Worm (Caenorhabditis elegans) whole organism, young adult: ENCODE data around the gene W03G1.2.

Source experiments
- athp-1 ChIP-seq: sonication (generic microtip); optimal IDR thresholded peaks from 2 replicates; lab custom pipeline; 2017; ENCODE audit warnings: mild to moderate bottlenecking, missing genetic modification characterization, missing compliant biosample characterization
- dox-1 ChIP-seq: fragments of 200-800 bp; sonication (Bioruptor generic); IDR thresholded peaks from 2 replicates; pipeline ENCODE4 v1.3.6; 2022; ENCODE audit warnings: missing genetic modification reagents, missing genetic modification characterization, missing compliant biosample characterization
- lsy-27 ChIP-seq: sonication (generic microtip); optimal IDR thresholded peaks from 2 replicates; lab custom pipeline; 2017; ENCODE audit warnings: missing genetic modification characterization, mild to moderate bottlenecking, missing compliant biosample characterization, antibody characterized with exemption, missing genotype, borderline replicate concordance; ENCODE audit not compliant: insufficient read depth
- madf-10 ChIP-seq: sonication (generic microtip); optimal IDR thresholded peaks from 2 replicates; lab custom pipeline; 2016; ENCODE audit warnings: mild to moderate bottlenecking, missing genetic modification characterization, missing compliant biosample characterization
- madf-3 ChIP-seq: fragments of 200-800 bp; sonication (Bioruptor generic); IDR thresholded peaks from 2 replicates; pipeline ENCODE4 v1.3.6; 2022; ENCODE audit warnings: missing genetic modification reagents, missing genetic modification characterization, missing compliant biosample characterization
- mcd-1 ChIP-seq: fragments of 200-800 bp; sonication (Bioruptor generic); IDR thresholded peaks from 2 replicates; pipeline ENCODE4 v1.3.6; 2022; ENCODE audit warnings: missing genetic modification reagents, missing genetic modification characterization, missing compliant biosample characterization
- mes-4 ChIP-seq: sonication (generic microtip); optimal IDR thresholded peaks from 2 replicates; lab custom pipeline; 2016; ENCODE audit warnings: missing genotype, missing genetic modification characterization, missing compliant biosample characterization
- mxl-1 ChIP-seq: sonication (generic microtip); optimal IDR thresholded peaks from 2 replicates; lab custom pipeline; 2016; ENCODE audit warnings: missing genetic modification characterization, missing compliant biosample characterization
- nhr-80 ChIP-seq: sonication (generic microtip); optimal IDR thresholded peaks from 2 replicates; lab custom pipeline; 2016; ENCODE audit warnings: missing genetic modification characterization, missing compliant biosample characterization
- pha-4 ChIP-seq: fragments of 150-350 bp; sonication (generic microtip); optimal IDR thresholded peaks from 2 replicates; lab custom pipeline; 2014; ENCODE audit warnings: missing biosample characterization, missing genetic modification reagents, missing genetic modification characterization
- tbp1 ChIP-seq: fragments of 200-800 bp; sonication (Bioruptor generic); optimal IDR thresholded peaks from 2 replicates; lab custom pipeline; 2018; ENCODE audit warnings: mild to moderate bottlenecking, missing genetic modification characterization, missing compliant biosample characterization
- ztf-3 ChIP-seq: fragments of 200-800 bp; sonication (Bioruptor generic); optimal IDR thresholded peaks from 2 replicates; lab custom pipeline; 2018; ENCODE audit warnings: mild to moderate bottlenecking, missing genetic modification characterization, missing compliant biosample characterization

W03G1.2 gene

ce11 chrIV:572487-572886 is 48.0 kb downstream of the W03G1.2 start, which contains the start of gene gex-2:
Gene gex-2, plus strand, starts transcription at chrIV:572769.
- TF ChIP-seq nhr-80 (tag; lab: Kevin White, UChicago) (peak; percentile 10), tbp1 (GFP tag; lab: Kevin White, UChicago) (no peak), madf-10 (tag; lab: Kevin White, UChicago) (no peak), madf-3 (no peak), dox-1 (GFP tag; lab: Robert Waterston, UW) (no peak), pha-4 (no peak), athp-1 (no peak), mxl-1 (tag; lab: Kevin White, UChicago) (no peak), lsy-27 (tag; lab: Kevin White, UChicago) (no peak), ztf-3 (GFP tag; lab: Kevin White, UChicago) (no peak), mcd-1 (GFP tag; lab: Robert Waterston, UW) (0 out of 2 replicates have a peak, but pooled peaks have one; percentile 19), mes-4 (tag; lab: Kevin White, UChicago) (no peak)
- TF ChIP-seq, all 124 proteins: peak for 2
